Worm (Caenorhabditis elegans) whole organism, L1 larva: ENCODE data around the gene F49H6.12.

Experiments
- nhr-77 ChIP-seq: fragments of 150-350 bp; optimal IDR thresholded peaks from 2 replicates; lab custom pipeline; 2014; ENCODE audit warnings: missing biosample characterization, missing genetic modification characterization
- snpc-4 ChIP-seq: fragments of 150-350 bp; optimal IDR thresholded peaks from 2 replicates; lab custom pipeline; 2014; ENCODE audit warnings: missing biosample characterization, missing genetic modification characterization

DNA sequence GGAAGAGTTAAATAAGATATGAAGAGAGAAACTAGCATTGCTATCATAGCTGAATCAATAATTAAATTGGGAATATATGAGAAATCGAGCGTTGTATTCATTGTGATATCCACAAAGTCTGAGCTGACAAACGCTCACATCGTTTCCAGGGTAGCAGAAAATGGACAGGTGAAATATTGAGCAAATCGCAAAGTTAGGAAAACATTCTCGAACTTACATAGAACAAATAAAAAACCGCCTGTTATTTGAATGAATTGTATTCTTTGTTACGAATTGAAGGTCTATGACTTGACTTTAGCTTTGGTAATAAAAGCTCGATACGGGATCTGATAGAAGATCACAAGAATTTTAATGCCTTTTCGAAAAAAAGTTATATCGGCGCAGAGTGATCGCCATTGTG, 14.6 kb upstream of the F49H6.12 start, which contains the start of gene srz-94:
- TF ChIP-seq snpc-4 (tag; lab: Kevin White, UChicago) (no peak), nhr-77 (tag; lab: Kevin White, UChicago) (no peak)
